Worm (Caenorhabditis elegans) whole organism, mixed stage, embryonic: ENCODE results near the gene jip-1.
A peak's percentile ranks its signal among the peaks of the same experiment; 100 is the strongest.

Experiments
- bed-3 ChIP-seq: fragments of 200-800 bp; sonication (Bioruptor generic); optimal IDR thresholded peaks from 3 replicates; lab custom pipeline; 2018; ENCODE audit warnings: mild to moderate bottlenecking, missing genetic modification characterization, moderate library complexity, missing compliant biosample characterization
- blmp-1 ChIP-seq: fragments of 150-350 bp; optimal IDR thresholded peaks from 2 replicates; lab custom pipeline; 2014; ENCODE audit warnings: missing biosample characterization, missing genetic modification characterization
- ceh-39 ChIP-seq: fragments of 150-350 bp; optimal IDR thresholded peaks from 2 replicates; lab custom pipeline; 2014; ENCODE audit warnings: missing biosample characterization, missing genetic modification characterization
- ceh-43 ChIP-seq: fragments of 200-800 bp; sonication (Bioruptor generic); optimal IDR thresholded peaks from 2 replicates; lab custom pipeline; 2018; ENCODE audit warnings: mild to moderate bottlenecking, missing genetic modification characterization, moderate library complexity, missing compliant biosample characterization
- ceh-83 ChIP-seq: fragments of 200-800 bp; sonication (Bioruptor generic); optimal IDR thresholded peaks from 2 replicates; lab custom pipeline; 2018; ENCODE audit warnings: mild to moderate bottlenecking, missing genetic modification characterization, missing compliant biosample characterization
- ces-1 ChIP-seq: fragments of 150-350 bp; optimal IDR thresholded peaks from 2 replicates; lab custom pipeline; 2014; ENCODE audit warnings: missing biosample characterization, missing genetic modification reagents, missing genetic modification characterization
- elt-1 ChIP-seq: sonication (generic microtip); optimal IDR thresholded peaks from 2 replicates; lab custom pipeline; 2017; ENCODE audit warnings: missing genetic modification characterization, mild to moderate bottlenecking, missing compliant biosample characterization, antibody characterized with exemption, moderate library complexity, borderline replicate concordance; ENCODE audit not compliant: insufficient read depth
- flh-1 ChIP-seq: fragments of 200-800 bp; sonication (Bioruptor generic); optimal IDR thresholded peaks from 2 replicates; lab custom pipeline; 2018; ENCODE audit warnings: mild to moderate bottlenecking, missing genetic modification characterization, moderate library complexity, missing compliant biosample characterization
- hlh-1 ChIP-seq: fragments of 150-350 bp; optimal IDR thresholded peaks from 2 replicates; lab custom pipeline; 2014; ENCODE audit warnings: missing biosample characterization, missing genetic modification reagents, missing genetic modification characterization
- lin-13 ChIP-seq: fragments of 150-350 bp; optimal IDR thresholded peaks from 2 replicates; lab custom pipeline; 2014; ENCODE audit warnings: missing biosample characterization, missing genetic modification characterization
- lin-32 ChIP-seq: fragments of 200-800 bp; sonication (Bioruptor generic); optimal IDR thresholded peaks from 2 replicates; lab custom pipeline; 2018; ENCODE audit warnings: mild to moderate bottlenecking, missing genetic modification characterization, missing compliant biosample characterization
- lsy-2 ChIP-seq: fragments of 150-350 bp; optimal IDR thresholded peaks from 2 replicates; lab custom pipeline; 2014; ENCODE audit warnings: missing biosample characterization, missing genetic modification characterization
- mab-5 ChIP-seq: fragments of 150-350 bp; optimal IDR thresholded peaks from 2 replicates; lab custom pipeline; 2014; ENCODE audit warnings: missing biosample characterization, missing genetic modification characterization
- mep-1 ChIP-seq: fragments of 150-350 bp; optimal IDR thresholded peaks from 2 replicates; lab custom pipeline; 2017; ENCODE audit warnings: missing biosample characterization, missing genetic modification reagents, missing genetic modification characterization, inconsistent platforms
- nhr-12 ChIP-seq: fragments of 150-350 bp; optimal IDR thresholded peaks from 2 replicates; lab custom pipeline; 2014; ENCODE audit warnings: missing biosample characterization, missing genetic modification characterization
- nhr-2 ChIP-seq: fragments of 150-350 bp; optimal IDR thresholded peaks from 2 replicates; lab custom pipeline; 2014; ENCODE audit warnings: missing biosample characterization, missing genetic modification characterization
- nhr-237 ChIP-seq: fragments of 150-350 bp; optimal IDR thresholded peaks from 2 replicates; lab custom pipeline; 2014; ENCODE audit warnings: missing biosample characterization, missing genetic modification characterization
- nhr-28 ChIP-seq: fragments of 150-350 bp; optimal IDR thresholded peaks from 2 replicates; lab custom pipeline; 2014; ENCODE audit warnings: missing biosample characterization, missing genetic modification characterization
- nhr-76 ChIP-seq: sonication (generic microtip); optimal IDR thresholded peaks from 2 replicates; lab custom pipeline; 2017; ENCODE audit warnings: missing biosample characterization, missing genetic modification characterization
- pha-4 ChIP-seq: fragments of 150-350 bp; optimal IDR thresholded peaks from 2 replicates; lab custom pipeline; 2018; ENCODE audit warnings: missing biosample characterization, missing genetic modification reagents, missing genetic modification characterization
- snpc-4 ChIP-seq: fragments of 150-350 bp; optimal IDR thresholded peaks from 2 replicates; lab custom pipeline; 2014; ENCODE audit warnings: missing biosample characterization, missing genetic modification characterization
- sptf-1 ChIP-seq: sonication (generic microtip); optimal IDR thresholded peaks from 2 replicates; lab custom pipeline; 2017; ENCODE audit warnings: mild to moderate bottlenecking, missing genetic modification characterization, moderate library complexity, missing compliant biosample characterization
- tbx-8 ChIP-seq: fragments of 200-800 bp; sonication (Bioruptor generic); optimal IDR thresholded peaks from 2 replicates; lab custom pipeline; 2018; ENCODE audit warnings: mild to moderate bottlenecking, missing genetic modification characterization, moderate library complexity, missing compliant biosample characterization
- unc-39 ChIP-seq: fragments of 150-350 bp; optimal IDR thresholded peaks from 2 replicates; lab custom pipeline; 2014; ENCODE audit warnings: missing biosample characterization, missing genetic modification characterization
- unc-62 ChIP-seq: fragments of 150-350 bp; optimal IDR thresholded peaks from 2 replicates; lab custom pipeline; 2014; ENCODE audit warnings: missing biosample characterization, missing genetic modification reagents, missing genetic modification characterization
- zip-8 ChIP-seq: fragments of 150-350 bp; optimal IDR thresholded peaks from 2 replicates; lab custom pipeline; 2014; ENCODE audit warnings: missing biosample characterization, missing genetic modification characterization
- ztf-11 ChIP-seq: fragments of 150-350 bp; optimal IDR thresholded peaks from 2 replicates; lab custom pipeline; 2014; ENCODE audit warnings: missing biosample characterization, missing genetic modification characterization

jip-1 gene

ce11 chrII:1329887-1330286 is 3.1 kb downstream of the jip-1 start:
- TF ChIP-seq tbx-8 (GFP tag; lab: Kevin White, UChicago) = no peak
- TF ChIP-seq unc-39 (tag; lab: Kevin White, UChicago) = no peak
- TF ChIP-seq ztf-11 (tag; lab: Kevin White, UChicago) = no peak

ce11 chrII:1338196-1338595 is 11.4 kb downstream of the jip-1 start:
- TF ChIP-seq hlh-1 (tag; lab: Kevin White, UChicago) = peak; percentile 6
- TF ChIP-seq lsy-2 (tag; lab: Kevin White, UChicago) = no peak
- no peak for TF ChIP-seq lin-13
- no peak for TF ChIP-seq snpc-4 (tag; lab: Kevin White, UChicago)
- TF ChIP-seq blmp-1 (tag; lab: Kevin White, UChicago) = no peak
- TF ChIP-seq ces-1 (GFP tag; lab: Kevin White, UChicago) = peak; percentile 44

- TF ChIP-seq unc-62 (GFP tag; lab: Kevin White, UChicago) (no peak), nhr-237 (no peak), snpc-4 (tag; lab: Kevin White, UChicago) (no peak), ztf-11 (tag; lab: Kevin White, UChicago) (no peak), bed-3 (GFP tag; lab: Kevin White, UChicago) (no peak), mab-5 (no peak), nhr-28 (tag; lab: Kevin White, UChicago) (no peak), zip-8 (tag; lab: Kevin White, UChicago) (no peak), flh-1 (no peak), ceh-39 (tag; lab: Kevin White, UChicago) (no peak), elt-1 (tag; lab: Kevin White, UChicago) (no peak), nhr-12 (tag; lab: Kevin White, UChicago) (no peak)
- TF ChIP-seq, all 35 proteins: peak for 0
These were observed 13.3 kb downstream of the jip-1 start for ce11 chrII:1340049-1340448.

- TF ChIP-seq ces-1 (GFP tag; lab: Kevin White, UChicago) (peak; percentile 98), unc-62 (GFP tag; lab: Kevin White, UChicago) (no peak)
- TF ChIP-seq, all 35 proteins: peak for 1
These were observed 14.6 kb downstream of the jip-1 start for ce11 chrII:1341416-1341815.

ce11 chrII:1343748-1344147 is 17.0 kb downstream of the jip-1 start:
- TF ChIP-seq ces-1 (GFP tag; lab: Kevin White, UChicago) = peak; percentile 94
- TF ChIP-seq sptf-1 = no peak

- TF ChIP-seq lin-32 (GFP tag; lab: Kevin White, UChicago) = no peak
- peak; percentile 71 for TF ChIP-seq ces-1 (GFP tag; lab: Kevin White, UChicago)
These were observed 17.8 kb downstream of the jip-1 start for ce11 chrII:1344524-1345119.

- TF ChIP-seq ceh-43 (GFP tag; lab: Kevin White, UChicago) (no peak), nhr-12 (tag; lab: Kevin White, UChicago) (no peak), ceh-83 (GFP tag; lab: Kevin White, UChicago) (no peak), snpc-4 (tag; lab: Kevin White, UChicago) (no peak), nhr-76 (no peak), nhr-237 (no peak), pha-4 (no peak), unc-39 (tag; lab: Kevin White, UChicago) (no peak), sptf-1 (no peak), nhr-2 (tag; lab: Kevin White, UChicago) (no peak), nhr-28 (tag; lab: Kevin White, UChicago) (no peak), mep-1 (tag; lab: Kevin White, UChicago) (no peak), lin-13 (no peak), lin-32 (GFP tag; lab: Kevin White, UChicago) (no peak), elt-1 (tag; lab: Kevin White, UChicago) (no peak), tbx-8 (GFP tag; lab: Kevin White, UChicago) (no peak)
These were observed 28.7 kb downstream of the jip-1 start, which contains the start of gene C13A10.1 for ce11 chrII:1355480-1355879. TSS of gene C13A10.1 (minus strand) at chrII:1355649.
